Worm (Caenorhabditis elegans) whole organism, midembryonic: ENCODE measurements around the gene ins-19.
A peak's percentile ranks its signal among the peaks of the same experiment; 100 is the strongest.
"Not testable (repeated sequence)": the region's sequence is repeated elsewhere in the genome, so short reads cannot be mapped to it uniquely, and the experiment has no call there.

Experiments
- T22C8.4 ChIP-seq: fragments of 200-800 bp; sonication (Bioruptor generic); IDR thresholded peaks from 2 replicates; pipeline ENCODE4 v1.3.6; 2022; ENCODE audit warnings: missing genetic modification characterization, missing compliant biosample characterization
- cog-1 ChIP-seq: sonication (generic microtip); optimal IDR thresholded peaks from 2 replicates; lab custom pipeline; 2016; ENCODE audit warnings: missing genetic modification characterization, missing compliant biosample characterization
- flt-1 ChIP-seq: fragments of 200-800 bp; sonication (Bioruptor generic); IDR thresholded peaks from 2 replicates; pipeline ENCODE4 v1.3.6; 2022; ENCODE audit warnings: missing genetic modification characterization, missing compliant biosample characterization
- klf-2 ChIP-seq: fragments of 200-800 bp; sonication (Bioruptor generic); conservative IDR thresholded peaks from 2 replicates; pipeline ENCODE4 v1.3.6; 2022; ENCODE audit warnings: missing genetic modification reagents, missing genetic modification characterization, missing compliant biosample characterization
- med-1 ChIP-seq: sonication (generic microtip); optimal IDR thresholded peaks from 2 replicates; lab custom pipeline; 2017; ENCODE audit warnings: missing genetic modification characterization, mild to moderate bottlenecking, missing compliant biosample characterization, antibody characterized with exemption, missing genetic modification reagents; ENCODE audit not compliant: insufficient read depth
- ref-1 ChIP-seq: fragments of 200-800 bp; sonication (Bioruptor generic); conservative IDR thresholded peaks from 2 replicates; pipeline ENCODE4 v1.3.6; 2022; ENCODE audit warnings: missing genetic modification reagents, missing genetic modification characterization, missing compliant biosample characterization
- tab-1 ChIP-seq: fragments of 200-800 bp; sonication (Bioruptor generic); IDR thresholded peaks from 2 replicates; pipeline ENCODE4 v1.3.6; 2022; ENCODE audit warnings: missing genetic modification characterization, missing compliant biosample characterization
- ztf-23 ChIP-seq: fragments of 200-800 bp; sonication (Bioruptor generic); IDR thresholded peaks from 2 replicates; pipeline ENCODE4 v1.3.6; 2022; ENCODE audit warnings: missing genetic modification reagents, missing genetic modification characterization, missing compliant biosample characterization
- ztf-29 ChIP-seq: fragments of 200-800 bp; sonication (Bioruptor generic); IDR thresholded peaks from 2 replicates; pipeline ENCODE4 v1.3.6; 2022; ENCODE audit warnings: missing genetic modification reagents, missing genetic modification characterization, missing compliant biosample characterization

The ins-19 gene

DNA sequence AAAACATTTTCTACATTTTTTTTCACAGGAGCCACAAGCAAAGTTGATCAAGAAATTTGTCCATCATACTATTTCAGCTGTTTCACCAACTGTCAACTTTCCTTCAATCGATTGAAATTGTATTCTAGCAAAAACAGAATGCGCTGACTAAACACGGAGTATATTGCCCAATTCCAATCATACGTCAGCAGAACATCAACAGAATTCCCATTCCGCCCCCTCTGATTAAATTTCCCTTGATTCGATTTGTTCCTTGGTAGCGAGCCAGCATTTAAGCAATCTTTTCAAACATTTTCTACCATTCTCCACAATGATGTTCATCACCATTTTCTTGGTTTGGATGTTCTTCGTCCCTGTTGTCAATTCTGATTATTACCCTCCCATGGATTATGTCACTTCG is 19.6 kb upstream of the ins-19 start, which contains the start of gene T10D4.15:
Gene T10D4.15, plus strand, starts transcription at position 301 of the 400 bp plus-strand sequence.
- TF ChIP-seq flt-1 (GFP tag; lab: Robert Waterston, UW) (no peak), T22C8.4 (GFP tag; lab: Robert Waterston, UW) (no peak), med-1 (GFP tag; lab: Kevin White, UChicago) (no peak), cog-1 (tag; lab: Kevin White, UChicago) (no peak), tab-1 (no peak), klf-2 (GFP tag; lab: Robert Waterston, UW) (no peak)

DNA sequence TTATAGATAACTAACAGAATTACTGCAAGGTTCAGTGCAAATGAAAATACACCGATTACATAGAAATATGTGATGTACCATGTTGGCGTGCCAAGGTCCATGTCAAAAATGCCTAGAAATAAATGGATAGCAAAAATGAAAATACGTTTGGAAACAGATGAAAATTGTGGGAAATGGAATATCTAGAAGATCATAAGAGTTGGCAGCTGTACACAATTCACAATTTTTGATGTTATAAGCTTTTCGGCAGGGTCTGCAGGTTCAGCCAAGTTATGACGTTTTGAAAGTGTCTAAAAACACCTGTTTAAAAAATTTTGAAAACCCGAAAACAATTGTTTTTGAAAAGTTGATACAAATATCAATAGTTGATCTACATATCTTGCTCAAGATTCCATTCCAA is 18.3 kb upstream of the ins-19 start, which contains the start of gene sri-43:
Gene sri-43, minus strand, starts transcription at position 101 of the 400 bp plus-strand sequence.
- not testable (repeated sequence) for TF ChIP-seq T22C8.4, ztf-23, ztf-29 (GFP tag; lab: Robert Waterston, UW)

ce11 chrII:3142855-3143254 is 16.6 kb upstream of the ins-19 start, which contains the start of gene sri-42:
TSS of gene sri-42 (minus strand) at chrII:3142955.
- not testable (repeated sequence) for TF ChIP-seq cog-1 (tag; lab: Kevin White, UChicago); tab-1; flt-1 (GFP tag; lab: Robert Waterston, UW)

DNA sequence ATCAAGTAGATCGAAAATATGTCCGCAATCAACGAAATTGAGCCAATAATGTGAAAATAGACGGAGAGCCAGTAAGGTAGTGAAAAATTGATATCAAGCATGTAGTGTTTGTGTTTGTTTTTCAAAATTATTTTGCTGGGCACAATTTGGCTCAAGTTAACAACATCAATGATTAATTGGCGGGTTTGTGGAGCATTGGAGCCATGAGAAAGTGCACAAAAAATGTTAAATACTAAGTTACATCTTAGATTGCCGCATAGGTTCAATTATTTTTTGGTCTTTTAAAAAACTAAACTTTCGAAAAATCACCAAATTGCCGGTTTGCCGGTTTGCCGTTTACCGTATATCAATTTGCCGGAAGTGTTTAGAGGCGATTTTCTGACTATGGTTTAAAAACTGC is 11.6 kb upstream of the ins-19 start, which contains the start of gene sri-54:
Gene sri-54, minus strand, starts transcription at position 101 of the 400 bp plus-strand sequence.
- no peak for TF ChIP-seq klf-2 (GFP tag; lab: Robert Waterston, UW)
- TF ChIP-seq T22C8.4 (GFP tag; lab: Robert Waterston, UW) = no peak
- TF ChIP-seq ztf-29 (GFP tag; lab: Robert Waterston, UW) = no peak
- no peak for TF ChIP-seq cog-1 (tag; lab: Kevin White, UChicago)
- no peak for TF ChIP-seq flt-1 (GFP tag; lab: Robert Waterston, UW)
- TF ChIP-seq tab-1 = no peak
- TF ChIP-seq ref-1 (GFP tag; lab: Robert Waterston, UW) = no peak
- no peak for TF ChIP-seq med-1 (GFP tag; lab: Kevin White, UChicago)
- TF ChIP-seq ztf-23 (GFP tag; lab: Robert Waterston, UW) = no peak

- TF ChIP-seq ztf-29 (GFP tag; lab: Robert Waterston, UW) (peak; percentile 20; the same call in 1 of the 2 replicates), flt-1 (GFP tag; lab: Robert Waterston, UW) (no peak), T22C8.4 (GFP tag; lab: Robert Waterston, UW) (no peak), ztf-23 (GFP tag; lab: Robert Waterston, UW) (no peak)
These were observed 9.1 kb upstream of the ins-19 start for ce11 chrII:3135293-3135692.

DNA sequence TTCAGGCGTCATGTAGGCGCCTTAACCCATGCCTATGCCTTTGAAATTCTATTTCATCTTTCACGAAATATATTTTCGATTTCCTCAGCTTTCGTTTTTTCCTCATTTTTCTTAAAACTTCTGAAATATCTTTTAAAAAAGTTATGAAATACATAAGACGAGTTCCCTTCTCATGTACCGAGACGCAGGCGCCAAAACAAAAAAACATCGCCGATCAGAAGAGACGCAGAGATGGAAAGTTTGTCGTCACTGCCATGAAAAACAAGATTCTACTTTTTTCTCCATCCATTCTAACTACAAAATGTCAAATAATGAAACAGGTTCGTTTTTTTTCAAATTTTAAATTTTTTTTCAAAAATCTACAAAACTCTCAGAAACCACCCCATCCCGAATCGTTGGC is 2.8 kb upstream of the ins-19 start, which contains the start of gene chil-24:
Gene chil-24, plus strand, starts transcription at position 156 of the 400 bp plus-strand sequence.
- TF ChIP-seq T22C8.4 (GFP tag; lab: Robert Waterston, UW) = no peak
- no peak for TF ChIP-seq cog-1 (tag; lab: Kevin White, UChicago)

DNA sequence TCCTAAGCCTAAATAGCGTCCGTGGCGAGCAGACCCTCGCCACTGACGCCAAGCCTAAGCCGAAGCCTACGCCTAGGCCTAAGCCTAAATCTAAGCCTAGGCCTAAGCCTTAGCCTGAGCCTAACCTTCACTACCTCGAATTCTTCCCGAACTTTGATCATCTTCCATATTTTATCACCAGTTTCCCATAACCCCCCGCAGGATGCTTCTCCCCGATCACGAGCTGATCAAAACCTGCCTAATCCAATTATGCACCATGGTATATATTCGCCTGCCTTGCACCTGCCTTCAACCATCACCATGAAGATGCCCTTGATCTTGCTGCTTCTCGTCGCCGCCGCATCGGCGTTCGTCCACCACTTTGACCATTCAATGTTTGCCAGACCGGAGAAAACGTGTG is 500 bp upstream of the ins-19 start, which contains the start of gene ins-31:
Gene ins-31, plus strand, starts transcription at position 301 of the 400 bp plus-strand sequence.
- TF ChIP-seq ztf-23 (GFP tag; lab: Robert Waterston, UW) = 0 out of 2 replicates have a peak, but pooled peaks have one; percentile 32

ce11 chrII:3123206-3123605 is 3.0 kb downstream of the ins-19 start, which contains the start of gene srh-71:
TSS of gene srh-71 (plus strand) at chrII:3123506.
- TF ChIP-seq ztf-23 (GFP tag; lab: Robert Waterston, UW) (no peak), tab-1 (no peak)

ce11 chrII:3118907-3119382 is 7.3 kb downstream of the ins-19 start, which contains the start of gene T10D4.6:
TSS of gene T10D4.6 (plus strand) at chrII:3119332.
- TF ChIP-seq med-1 (GFP tag; lab: Kevin White, UChicago) (no peak), tab-1 (no peak), T22C8.4 (GFP tag; lab: Robert Waterston, UW) (peak; percentile 53), ztf-29 (GFP tag; lab: Robert Waterston, UW) (no peak), cog-1 (tag; lab: Kevin White, UChicago) (peak; percentile 15)

DNA sequence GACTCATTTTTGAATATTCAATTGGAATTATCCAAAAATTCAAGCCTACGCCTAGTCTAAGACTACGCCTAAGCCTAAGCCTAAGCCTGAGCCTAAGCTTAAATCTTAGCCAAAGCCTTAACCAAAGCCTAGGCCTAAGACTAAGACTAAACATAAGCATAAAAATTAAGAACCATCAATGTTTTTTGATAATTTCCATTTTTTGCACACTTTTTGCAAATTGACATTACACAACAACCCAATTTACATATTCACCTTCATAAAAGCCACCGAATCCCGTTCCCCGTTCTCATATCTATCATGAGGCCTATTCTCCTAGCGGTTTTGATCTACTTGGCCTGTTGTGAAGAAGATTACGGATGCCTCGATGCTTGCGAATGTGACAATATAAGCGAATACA is 8.8 kb downstream of the ins-19 start, which contains the start of gene T10D4.7:
Gene T10D4.7, plus strand, starts transcription at position 301 of the 400 bp plus-strand sequence.
- TF ChIP-seq ztf-29 (GFP tag; lab: Robert Waterston, UW) (no peak), klf-2 (GFP tag; lab: Robert Waterston, UW) (no peak), cog-1 (tag; lab: Kevin White, UChicago) (no peak), T22C8.4 (GFP tag; lab: Robert Waterston, UW) (no peak), med-1 (GFP tag; lab: Kevin White, UChicago) (no peak), ztf-23 (GFP tag; lab: Robert Waterston, UW) (no peak), tab-1 (no peak), ref-1 (GFP tag; lab: Robert Waterston, UW) (no peak), flt-1 (GFP tag; lab: Robert Waterston, UW) (no peak)

- TF ChIP-seq klf-2 (GFP tag; lab: Robert Waterston, UW) (no peak), cog-1 (tag; lab: Kevin White, UChicago) (no peak), ref-1 (GFP tag; lab: Robert Waterston, UW) (no peak), flt-1 (GFP tag; lab: Robert Waterston, UW) (no peak), tab-1 (no peak), ztf-29 (GFP tag; lab: Robert Waterston, UW) (no peak), T22C8.4 (GFP tag; lab: Robert Waterston, UW) (no peak), ztf-23 (GFP tag; lab: Robert Waterston, UW) (no peak), med-1 (GFP tag; lab: Kevin White, UChicago) (no peak)
These were observed 12.3 kb downstream of the ins-19 start, which contains the start of gene clec-123 for ce11 chrII:3113934-3114333. TSS of gene clec-123 (plus strand) at chrII:3114234.
